Worm (Caenorhabditis elegans) whole organism, L3 larva: ENCODE data around the gene wdr-46.

Source experiments
- mml-1 ChIP-seq: fragments of 150-350 bp; sonication (generic microtip); optimal IDR thresholded peaks from 3 replicates; lab custom pipeline; 2014; ENCODE audit warnings: missing biosample characterization, missing genetic modification characterization
- nhr-77 ChIP-seq: fragments of 150-350 bp; optimal IDR thresholded peaks from 2 replicates; lab custom pipeline; 2014; ENCODE audit warnings: missing biosample characterization, missing genetic modification characterization

DNA sequence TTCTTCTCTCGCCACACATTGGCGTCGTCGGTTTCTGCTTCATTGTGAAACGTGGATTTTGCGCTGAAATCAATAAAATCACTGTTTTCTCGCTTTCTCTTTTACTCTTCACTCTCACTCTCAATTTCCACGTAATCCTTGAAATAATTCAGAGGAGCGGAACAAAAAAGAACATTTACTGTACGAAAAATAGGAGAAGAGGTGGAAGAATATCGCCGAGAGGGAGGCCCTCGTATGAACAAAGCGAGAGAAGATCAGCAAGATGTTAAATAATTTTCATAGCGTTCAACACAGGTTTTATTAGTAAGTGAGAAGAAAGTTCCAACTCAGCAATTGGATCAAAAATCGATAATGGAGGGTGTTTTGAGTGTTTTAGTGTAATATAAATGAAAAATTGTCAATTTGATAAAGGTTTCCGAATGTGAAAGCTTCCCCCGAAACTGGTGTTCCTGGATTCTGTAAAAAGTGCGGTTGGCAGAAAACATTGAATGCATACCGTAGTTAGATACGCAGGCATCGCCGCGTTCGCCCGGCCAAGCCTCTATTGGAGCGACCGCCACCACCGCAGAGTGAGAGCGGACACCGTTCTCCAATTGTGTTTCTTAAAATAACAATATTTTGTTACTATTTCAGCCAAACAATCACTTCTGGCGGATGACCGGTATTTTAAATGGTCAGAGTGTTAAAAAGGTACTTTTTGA is 10.5 kb upstream of the wdr-46 start, which contains the start of the genes ccr-4 and ZC518.8:
- no peak for TF ChIP-seq nhr-77 (tag; lab: Kevin White, UChicago)
- no peak for TF ChIP-seq mml-1 (tag; lab: Kevin White, UChicago)
